Fruit fly (Drosophila melanogaster): Measurements from ENCODE around the gene Prps.
A peak's percentile ranks its signal among the peaks of the same experiment; 100 is the strongest.

Gene Prps

dm6 chr3L:9723108-9723507 is 26.6 kb upstream of the Prps start, which contains the start of the genes nbs and defl (continued):
- TF ChIP-seq CG17186 (GFP tag; optimal IDR thresholded peaks at IDR 0.05), result no peak
- TF ChIP-seq sd (tag; optimal IDR thresholded peaks at IDR 0.05), result no peak
- TF ChIP-seq E2f1 (GFP tag; IDR thresholded peaks at IDR 0.05), result peak; percentile 72
- TF ChIP-seq crc (GFP tag; optimal IDR thresholded peaks at IDR 0.05), result peak; percentile 52
- TF ChIP-seq Dref (GFP tag; IDR thresholded peaks at IDR 0.05), result peak; percentile 8; the same call in 1 of the 2 replicates
- TF ChIP-seq CG6689 (GFP tag; IDR thresholded peaks at IDR 0.05), result peak; percentile 68
- TF ChIP-seq Ada2b (GFP tag; IDR thresholded peaks at IDR 0.05), result peak; percentile 62
- TF ChIP-seq CG16815 (GFP tag; optimal IDR thresholded peaks at IDR 0.05), result peak; percentile 45
- peak; percentile 49 for TF ChIP-seq fd3F (GFP tag; optimal IDR thresholded peaks at IDR 0.05)
- TF ChIP-seq Ravus (GFP tag; IDR thresholded peaks at IDR 0.05), result peak; percentile 43
- no peak; the same call in 2 of the 3 replicates for TF ChIP-seq zen2 (GFP tag; IDR thresholded peaks at IDR 0.05; ENCODE audit: partially characterized antibody)
- peak; percentile 43; the same call in 1 of the 3 replicates for TF ChIP-seq CG14050 (GFP tag; IDR thresholded peaks at IDR 0.05)
- no peak for TF ChIP-seq Gsc (GFP tag; IDR thresholded peaks at IDR 0.05)
- TF ChIP-seq mirr (GFP tag; optimal IDR thresholded peaks at IDR 0.05), result peak; percentile 27
- 0 out of 3 replicates have a peak, but pooled peaks have one; percentile 55 for TF ChIP-seq CG7357 (GFP tag; IDR thresholded peaks at IDR 0.05)
- peak; percentile 93 for TF ChIP-seq Med (GFP tag)
- peak; percentile 77 for TF ChIP-seq vvl (GFP tag; IDR thresholded peaks at IDR 0.05)
- peak; percentile 78 for TF ChIP-seq sisA (GFP tag; IDR thresholded peaks at IDR 0.05)
- TF ChIP-seq Oli (tag; optimal IDR thresholded peaks at IDR 0.05), result peak; percentile 44
- peak in 1 of 2 experiments; percentile 43 for TF ChIP-seq bsh (GFP tag; optimal IDR thresholded peaks at IDR 0.05)
- TF ChIP-seq cg (GFP tag; optimal IDR thresholded peaks at IDR 0.05), result no peak
- TF ChIP-seq CG6683 (GFP tag; optimal IDR thresholded peaks at IDR 0.05), result no peak
- TF ChIP-seq ro (GFP tag; IDR thresholded peaks at IDR 0.05), result no peak
- TF ChIP-seq zfh2 (GFP tag; optimal IDR thresholded peaks at IDR 0.05), result peak; percentile 77
- TF ChIP-seq CG9876 (GFP tag; optimal IDR thresholded peaks at IDR 0.05), result peak; percentile 55
- TF ChIP-seq psq (GFP tag; optimal IDR thresholded peaks at IDR 0.05), result peak; percentile 23
- TF ChIP-seq emc (GFP tag; optimal IDR thresholded peaks at IDR 0.05), result peak; percentile 56
- TF ChIP-seq bcd (GFP tag; optimal IDR thresholded peaks at IDR 0.05), result peak; percentile 65
- TF ChIP-seq gt (GFP tag; IDR thresholded peaks at IDR 0.05), result no peak
- TF ChIP-seq zf30C (GFP tag; optimal IDR thresholded peaks at IDR 0.05), result peak; percentile 97
- TF ChIP-seq CG10147 (GFP tag; optimal IDR thresholded peaks at IDR 0.05), result peak; percentile 53
- TF ChIP-seq sqz (GFP tag; optimal IDR thresholded peaks at IDR 0.05), result no peak
- TF ChIP-seq CG10565 (GFP tag; optimal IDR thresholded peaks at IDR 0.05), result no peak
- TF ChIP-seq E2f2 (GFP tag; IDR thresholded peaks at IDR 0.05), result peak; percentile 60
- TF ChIP-seq ewg (GFP tag; optimal IDR thresholded peaks at IDR 0.05), result no peak
- peak; percentile 19 for TF ChIP-seq vfl (GFP tag; optimal IDR thresholded peaks at IDR 0.05)
- TF ChIP-seq CG8388 (GFP tag; optimal IDR thresholded peaks at IDR 0.05), result peak; percentile 23
- peak; percentile 52 for TF ChIP-seq CG10267 (tag; optimal IDR thresholded peaks at IDR 0.05)
- TF ChIP-seq CG15011 (GFP tag; optimal IDR thresholded peaks at IDR 0.05), result no peak
- peak; percentile 31 for TF ChIP-seq CG1647 (GFP tag; optimal IDR thresholded peaks at IDR 0.05)
- peak; percentile 79 for TF ChIP-seq nmo (GFP tag; optimal IDR thresholded peaks at IDR 0.05)
- TF ChIP-seq cas (GFP tag; IDR thresholded peaks at IDR 0.05), result 0 out of 2 replicates have a peak, but pooled peaks have one; percentile 36
- peak; percentile 48; the same call in 1 of the 2 replicates for TF ChIP-seq klu (GFP tag; IDR thresholded peaks at IDR 0.05)
- TF ChIP-seq CHES-1-like (GFP tag; optimal IDR thresholded peaks at IDR 0.05), result peak; percentile 76
- peak; percentile 33; the same call in 1 of the 2 replicates for TF ChIP-seq CG1024 (GFP tag; IDR thresholded peaks at IDR 0.05)
- peak; percentile 59 for TF ChIP-seq Ssrp (tag; optimal IDR thresholded peaks at IDR 0.05)
- peak; percentile 96 for TF ChIP-seq row (GFP tag; IDR thresholded peaks at IDR 0.05)
- TF ChIP-seq CG4820 (GFP tag; optimal IDR thresholded peaks at IDR 0.05), result peak; percentile 55
- no peak for TF ChIP-seq CG17802 (tag; optimal IDR thresholded peaks at IDR 0.05)
- peak; percentile 31 for TF ChIP-seq Dek (tag; optimal IDR thresholded peaks at IDR 0.05)
- TF ChIP-seq da (GFP tag; optimal IDR thresholded peaks at IDR 0.05), result no peak

All from whole organism, embryonic.